Fruit fly (Drosophila melanogaster): ENCODE measurements around the gene Rrp40.

Rrp40 gene

dm6 chr2L:1729607-1730011 lies 1.1 kb downstream of the Rrp40 start, which contains the start of the genes Eno and CG31937 (continued):
- peak; percentile 0 for TF ChIP-seq CG4820 (GFP tag; optimal IDR thresholded peaks at IDR 0.05)
- TF ChIP-seq CHES-1-like (GFP tag; optimal IDR thresholded peaks at IDR 0.05) = peak; percentile 59
- no peak for TF ChIP-seq Hr39 (optimal IDR thresholded peaks at IDR 0.05)
- TF ChIP-seq ftz-f1 (GFP tag; optimal IDR thresholded peaks at IDR 0.05) = peak; percentile 15
- TF ChIP-seq chif (GFP tag; optimal IDR thresholded peaks at IDR 0.05) = peak; percentile 33 to 45
- TF ChIP-seq CG6854 (GFP tag; optimal IDR thresholded peaks at IDR 0.05) = no peak
- peak; percentile 48 for TF ChIP-seq CG10209 (GFP tag; optimal IDR thresholded peaks at IDR 0.05)
- TF ChIP-seq CG2129 (GFP tag; IDR thresholded peaks at IDR 0.05; ENCODE audit: partially characterized antibody) = no peak
- TF ChIP-seq ranshi (GFP tag; IDR thresholded peaks at IDR 0.05) = peak; percentile 55; the same call in 1 of the 2 replicates
- TF ChIP-seq kni (GFP tag; optimal IDR thresholded peaks at IDR 0.05) = no peak
- peak; percentile 37 for TF ChIP-seq CG2712 (tag; optimal IDR thresholded peaks at IDR 0.05)
- TF ChIP-seq CG30403 (GFP tag; optimal IDR thresholded peaks at IDR 0.05) = peak; percentile 63
- no peak for TF ChIP-seq CG4707 (GFP tag; optimal IDR thresholded peaks at IDR 0.05)
- TF ChIP-seq CG13624 (GFP tag; optimal IDR thresholded peaks at IDR 0.05) = peak; percentile 56
- TF ChIP-seq dm (GFP tag; optimal IDR thresholded peaks at IDR 0.05) = no peak
- peak; percentile 33; the same call in 1 of the 2 replicates for TF ChIP-seq CG4404 (GFP tag; IDR thresholded peaks at IDR 0.05)
- TF ChIP-seq CG2875 (GFP tag; optimal IDR thresholded peaks at IDR 0.05) = no peak
- peak; percentile 47 for TF ChIP-seq CG7839 (tag; optimal IDR thresholded peaks at IDR 0.05)
- peak; percentile 46; the same call in 1 of the 2 replicates for TF ChIP-seq E2f1 (GFP tag; IDR thresholded peaks at IDR 0.05)
- no peak for TF ChIP-seq MTF-1 (GFP tag; optimal IDR thresholded peaks at IDR 0.05; ENCODE audit: borderline replicate concordance)
- TF ChIP-seq CG4730 (GFP tag; IDR thresholded peaks at IDR 0.05) = 0 out of 2 replicates have a peak, but pooled peaks have one; percentile 29
- TF ChIP-seq Vsx1 (GFP tag; optimal IDR thresholded peaks at IDR 0.05) = no peak
- no peak for TF ChIP-seq fd64A (GFP tag; optimal IDR thresholded peaks at IDR 0.05)
- TF ChIP-seq dati (GFP tag; IDR thresholded peaks at IDR 0.05) = no peak
- TF ChIP-seq Atf-2 (GFP tag; optimal IDR thresholded peaks at IDR 0.05) = peak; percentile 1
- no peak for TF ChIP-seq insv (GFP tag; optimal IDR thresholded peaks at IDR 0.05)
- TF ChIP-seq gcm (GFP tag; optimal IDR thresholded peaks at IDR 0.05) = peak; percentile 42
- no peak for TF ChIP-seq NC2α (GFP tag; optimal IDR thresholded peaks at IDR 0.05)
- TF ChIP-seq nerfin-1 (tag; optimal IDR thresholded peaks at IDR 0.05) = no peak
- TF ChIP-seq CG10366 (GFP tag; IDR thresholded peaks at IDR 0.05) = peak; percentile 18; the same call in 1 of the 2 replicates
- no peak for TF ChIP-seq Spps (tag; optimal IDR thresholded peaks at IDR 0.05)
- no peak for TF ChIP-seq caup (GFP tag; optimal IDR thresholded peaks at IDR 0.05; ENCODE audit: severe bottlenecking)
- no peak for TF ChIP-seq D19A (tag; optimal IDR thresholded peaks at IDR 0.05)
- TF ChIP-seq Sry-δ (GFP tag; optimal IDR thresholded peaks at IDR 0.05) = peak; percentile 29
- no peak for TF ChIP-seq CG9876 (GFP tag; optimal IDR thresholded peaks at IDR 0.05)
- 0 out of 3 replicates have a peak, but pooled peaks have one; percentile 29 for TF ChIP-seq so (GFP tag; IDR thresholded peaks at IDR 0.05)
- peak; percentile 63; the same call in 2 of the 3 replicates for TF ChIP-seq ci (GFP tag; IDR thresholded peaks at IDR 0.05)
- peak; percentile 25 for TF ChIP-seq Asciz (GFP tag; optimal IDR thresholded peaks at IDR 0.05)
- no peak for TF ChIP-seq pan (optimal IDR thresholded peaks at IDR 0.05)
- TF ChIP-seq pan (GFP tag; optimal IDR thresholded peaks at IDR 0.05 in 1 of 2, IDR thresholded peaks at IDR 0.05 in 1 of 2) = peak in 1 of 2 experiments; percentile 67
- no peak for TF ChIP-seq CG13123 (GFP tag; optimal IDR thresholded peaks at IDR 0.05)
- TF ChIP-seq ham (GFP tag; IDR thresholded peaks at IDR 0.05) = no peak
- no peak for TF ChIP-seq tap (tag; optimal IDR thresholded peaks at IDR 0.05)
- TF ChIP-seq CG6654 (GFP tag; optimal IDR thresholded peaks at IDR 0.05) = no peak
- TF ChIP-seq CG12769 (tag; optimal IDR thresholded peaks at IDR 0.05) = peak; percentile 76
- no peak for TF ChIP-seq CG15479 (GFP tag; optimal IDR thresholded peaks at IDR 0.05)
- no peak for TF ChIP-seq Bteb2 (GFP tag; optimal IDR thresholded peaks at IDR 0.05)
- TF ChIP-seq pnt (GFP tag; optimal IDR thresholded peaks at IDR 0.05) = no peak
- peak; percentile 73 for TF ChIP-seq HmgZ (tag; optimal IDR thresholded peaks at IDR 0.05)
- TF ChIP-seq CG4328 (GFP tag; optimal IDR thresholded peaks at IDR 0.05) = no peak
- no peak for TF ChIP-seq peb (GFP tag; IDR thresholded peaks at IDR 0.05)

Data from whole organism, embryonic.